Fruit fly (Drosophila melanogaster): ENCODE data around the gene CG14418.

CG14418 gene

DNA sequence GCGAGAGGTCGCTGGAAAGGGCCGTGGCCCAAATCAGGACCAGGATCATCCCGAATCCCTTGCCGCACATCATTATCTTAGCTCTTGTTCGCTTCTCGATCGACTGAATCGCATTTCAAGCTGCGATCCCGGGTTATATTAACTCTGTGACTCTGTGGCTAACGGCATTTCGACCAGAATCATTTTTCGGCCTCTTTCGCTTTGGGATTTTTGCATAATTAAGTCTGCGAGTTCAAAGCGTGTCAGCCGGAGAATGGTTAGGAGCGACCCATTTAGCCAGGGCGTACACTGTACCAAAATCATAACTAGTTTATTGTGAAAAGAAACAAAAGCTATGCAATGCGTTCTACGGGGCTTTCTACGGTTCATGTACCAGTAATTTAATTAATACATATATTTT is at the start of gene CG14418:
CG14418 (minus strand) TSS at position 101 of the 400 bp plus-strand sequence.
- no peak for TF ChIP-seq psq (optimal IDR thresholded peaks at IDR 0.05)
- no peak for TF ChIP-seq insv (optimal IDR thresholded peaks at IDR 0.05)
- no peak for TF ChIP-seq ttk (optimal IDR thresholded peaks at IDR 0.05)
- no peak for TF ChIP-seq Myc (optimal IDR thresholded peaks at IDR 0.05)
- TF ChIP-seq h (optimal IDR thresholded peaks at IDR 0.05): no peak
- TF ChIP-seq Sin3A (optimal IDR thresholded peaks at IDR 0.05): no peak

DNA sequence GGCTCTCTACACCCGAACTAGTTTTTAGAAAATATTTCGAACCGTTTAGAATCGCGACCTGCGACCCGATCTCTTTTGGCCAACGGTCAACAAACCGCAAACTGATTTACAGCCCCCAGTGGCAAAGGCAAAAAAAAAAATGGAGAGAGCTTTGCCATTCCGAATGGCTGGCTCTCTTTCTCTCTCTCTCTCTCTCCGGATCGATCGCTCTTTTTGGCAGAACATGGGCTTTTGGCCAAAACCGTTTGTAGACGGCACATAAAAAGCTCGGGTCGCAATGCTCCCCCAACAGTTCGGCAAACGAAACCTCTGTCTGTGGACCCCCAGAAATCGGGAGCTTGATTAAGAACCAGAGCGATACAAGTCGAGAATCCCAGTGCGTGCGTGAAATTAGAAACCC is 46.0 kb upstream of the CG14418 start, which contains the start of gene CG32793:
CG32793 (plus strand) TSS at position 301 of the 400 bp plus-strand sequence.
- TF ChIP-seq Sin3A (optimal IDR thresholded peaks at IDR 0.05): no peak
- TF ChIP-seq h (optimal IDR thresholded peaks at IDR 0.05): no peak
- no peak for TF ChIP-seq insv (optimal IDR thresholded peaks at IDR 0.05)
- TF ChIP-seq psq (optimal IDR thresholded peaks at IDR 0.05): no peak
- no peak for TF ChIP-seq ttk (optimal IDR thresholded peaks at IDR 0.05)
- no peak for TF ChIP-seq Myc (optimal IDR thresholded peaks at IDR 0.05)

DNA sequence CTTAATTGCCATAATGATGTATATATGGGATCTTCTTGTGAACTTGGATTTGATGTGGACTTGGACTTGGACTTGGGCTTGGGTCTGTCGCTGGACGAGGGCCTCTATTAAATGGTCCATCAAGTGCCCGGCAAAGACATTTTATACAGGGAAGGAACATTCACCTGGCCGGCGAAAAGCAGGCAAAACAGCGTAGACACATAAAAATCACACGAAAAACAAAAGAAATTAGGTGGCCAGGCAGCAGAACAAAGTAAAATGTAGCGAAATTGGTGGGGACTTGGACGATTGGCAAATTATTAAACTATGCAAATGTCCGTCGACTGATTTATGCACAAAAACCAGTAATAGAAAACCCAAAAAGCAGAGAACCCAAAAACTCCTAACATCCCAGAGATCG is 43.7 kb upstream of the CG14418 start, which contains the start of gene CG14424:
CG14424 (minus strand) TSS at position 101 of the 400 bp plus-strand sequence.
- TF ChIP-seq insv (optimal IDR thresholded peaks at IDR 0.05) (no peak), Sin3A (optimal IDR thresholded peaks at IDR 0.05) (no peak), ttk (optimal IDR thresholded peaks at IDR 0.05) (no peak), h (optimal IDR thresholded peaks at IDR 0.05) (no peak)

DNA sequence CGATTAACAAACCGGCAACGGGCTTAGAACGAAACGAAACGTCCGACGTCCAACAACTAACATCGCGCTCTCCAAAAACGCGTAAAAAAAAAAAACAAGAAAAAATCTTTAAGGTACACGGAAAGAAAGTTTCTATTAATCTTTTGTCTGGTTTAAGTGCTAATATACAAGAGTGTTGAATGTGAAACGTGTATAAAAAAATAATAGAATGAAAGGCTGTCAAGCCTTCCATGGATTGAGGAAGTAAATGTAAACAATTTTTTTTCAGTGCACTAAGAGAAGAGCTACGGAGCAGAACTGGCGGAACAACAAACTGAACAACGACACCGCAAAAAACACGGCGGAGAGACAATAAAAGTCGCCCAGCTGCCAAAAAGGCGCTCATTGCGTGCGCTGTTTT is 36.3 kb upstream of the CG14418 start, which contains the start of gene CG3588:
CG3588 (plus strand) TSS at position 29 of the 400 bp plus-strand sequence.
- TF ChIP-seq Myc (optimal IDR thresholded peaks at IDR 0.05) (no peak), h (optimal IDR thresholded peaks at IDR 0.05) (no peak), psq (optimal IDR thresholded peaks at IDR 0.05) (no peak), insv (optimal IDR thresholded peaks at IDR 0.05) (no peak), Sin3A (optimal IDR thresholded peaks at IDR 0.05) (no peak), ttk (optimal IDR thresholded peaks at IDR 0.05) (no peak)

DNA sequence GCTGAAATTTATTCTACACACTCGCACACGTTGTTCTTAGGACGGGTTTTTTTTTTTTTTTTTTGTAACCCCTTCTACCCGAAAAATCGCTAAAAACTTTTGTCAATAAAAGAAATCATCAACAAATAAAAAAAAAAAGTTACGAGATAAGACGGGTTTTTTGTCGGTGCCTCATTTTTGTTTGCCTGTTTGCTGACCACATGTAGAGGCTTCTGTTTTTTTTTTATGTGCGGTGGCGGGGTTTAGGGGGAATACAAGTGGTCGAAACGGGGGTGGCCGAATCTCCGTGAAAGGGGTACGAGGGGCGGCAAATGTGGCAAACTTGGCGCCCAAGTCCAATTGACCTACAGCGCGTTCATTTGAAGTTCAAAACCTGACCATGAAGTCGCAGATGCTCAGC is 35.1 kb upstream of the CG14418 start:
- TF ChIP-seq psq (optimal IDR thresholded peaks at IDR 0.05) (no peak), Sin3A (optimal IDR thresholded peaks at IDR 0.05) (no peak), insv (optimal IDR thresholded peaks at IDR 0.05) (no peak), ttk (optimal IDR thresholded peaks at IDR 0.05) (no peak), h (optimal IDR thresholded peaks at IDR 0.05) (no peak), Myc (optimal IDR thresholded peaks at IDR 0.05) (no peak)

DNA sequence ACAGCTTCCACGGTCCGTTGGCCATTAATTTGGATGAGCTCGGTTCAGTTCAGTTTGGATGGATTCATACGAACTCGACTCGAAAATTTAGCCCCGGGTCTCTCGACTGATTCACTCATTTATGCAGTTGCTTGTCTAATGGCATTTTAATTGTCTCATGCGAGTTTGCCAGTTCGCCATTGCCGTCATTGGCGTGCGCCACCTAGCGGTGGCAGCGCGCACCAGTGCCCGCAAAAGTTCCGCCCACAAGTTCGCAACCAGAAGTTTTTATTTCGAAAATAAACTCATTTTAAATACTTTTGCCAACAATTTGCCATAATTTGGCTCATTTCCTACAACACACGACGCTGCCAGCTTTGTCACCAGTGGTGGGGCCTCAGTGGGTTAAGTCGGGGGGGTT is 31.6 kb upstream of the CG14418 start:
- TF ChIP-seq Sin3A (optimal IDR thresholded peaks at IDR 0.05) (no peak), h (optimal IDR thresholded peaks at IDR 0.05) (no peak), insv (optimal IDR thresholded peaks at IDR 0.05) (no peak), psq (optimal IDR thresholded peaks at IDR 0.05) (no peak), Myc (optimal IDR thresholded peaks at IDR 0.05) (no peak)

DNA sequence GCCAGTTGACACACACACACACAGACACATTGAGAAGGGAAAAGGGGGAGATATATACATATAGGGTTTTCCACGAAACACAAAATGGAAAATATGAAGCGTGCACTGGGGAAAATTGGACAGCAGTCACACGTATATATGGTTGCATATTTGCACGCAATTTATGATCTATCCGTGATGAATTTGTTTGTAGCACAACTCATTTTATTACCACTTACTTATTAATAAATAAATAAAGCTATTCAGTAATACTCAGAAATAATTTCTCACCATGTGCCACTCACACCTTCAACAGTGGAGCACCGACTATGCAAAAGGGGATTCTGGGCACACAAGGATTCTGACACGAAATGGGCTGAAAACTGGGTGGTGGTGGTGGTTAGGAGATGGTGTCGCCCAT is 30.6 kb upstream of the CG14418 start:
- TF ChIP-seq h (optimal IDR thresholded peaks at IDR 0.05) (no peak), Sin3A (optimal IDR thresholded peaks at IDR 0.05) (no peak), psq (optimal IDR thresholded peaks at IDR 0.05) (no peak), insv (optimal IDR thresholded peaks at IDR 0.05) (no peak), ttk (optimal IDR thresholded peaks at IDR 0.05) (no peak), Myc (optimal IDR thresholded peaks at IDR 0.05) (no peak)

DNA sequence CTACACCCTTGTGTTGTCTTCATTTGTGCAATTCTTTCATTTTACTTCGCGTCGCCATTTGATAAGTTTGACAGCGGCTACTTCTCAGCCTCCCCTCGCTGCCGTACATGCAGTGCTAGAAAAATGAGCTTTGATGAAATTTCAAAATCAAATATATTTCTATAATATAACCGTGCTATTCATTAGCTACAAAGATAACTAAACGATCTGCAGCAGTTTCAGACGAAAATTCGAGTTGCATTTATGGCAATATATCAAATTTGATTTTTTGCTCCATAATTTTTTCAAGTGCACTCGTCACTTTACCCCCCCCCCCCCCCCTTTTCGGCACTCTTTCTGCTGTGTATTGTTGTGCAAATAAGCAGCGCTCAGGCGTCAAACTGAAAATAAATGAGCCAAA is 29.1 kb upstream of the CG14418 start:
- TF ChIP-seq Myc (optimal IDR thresholded peaks at IDR 0.05) (no peak), psq (optimal IDR thresholded peaks at IDR 0.05) (no peak), ttk (optimal IDR thresholded peaks at IDR 0.05) (no peak), insv (optimal IDR thresholded peaks at IDR 0.05) (no peak), h (optimal IDR thresholded peaks at IDR 0.05) (no peak), Sin3A (optimal IDR thresholded peaks at IDR 0.05) (no peak)

DNA sequence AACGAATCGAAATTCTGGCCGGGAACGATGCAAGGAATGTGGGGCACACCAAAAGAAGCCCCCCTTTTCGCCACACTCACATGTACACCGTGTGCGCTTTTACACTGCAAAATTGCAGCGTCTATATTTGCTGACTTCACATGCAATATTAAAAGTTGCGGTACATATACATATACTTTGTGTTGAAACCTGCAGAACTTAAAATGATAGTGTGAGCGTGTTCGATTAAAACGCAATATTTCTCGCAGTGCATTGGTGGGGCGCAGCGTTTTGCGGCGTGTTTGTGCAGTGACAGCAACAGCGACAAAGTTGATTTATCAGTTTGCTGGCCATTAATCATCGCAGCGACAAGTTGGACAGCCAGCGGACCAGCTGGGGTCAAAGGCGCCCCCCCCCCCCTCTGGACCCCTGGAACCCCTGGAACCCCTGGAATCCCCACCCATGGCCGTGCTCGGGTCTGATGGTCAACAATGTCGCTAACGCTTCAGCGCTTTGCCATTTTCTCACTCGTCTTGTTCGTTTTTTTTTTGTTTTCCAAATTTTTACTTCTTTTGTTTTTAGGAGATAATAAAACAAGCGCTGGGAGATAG is 23.7 kb upstream of the CG14418 start:
- no peak for TF ChIP-seq ttk (optimal IDR thresholded peaks at IDR 0.05)
- TF ChIP-seq insv (optimal IDR thresholded peaks at IDR 0.05): no peak
- TF ChIP-seq h (optimal IDR thresholded peaks at IDR 0.05): no peak
- TF ChIP-seq Sin3A (optimal IDR thresholded peaks at IDR 0.05): no peak
- TF ChIP-seq Myc (optimal IDR thresholded peaks at IDR 0.05): no peak
- no peak for TF ChIP-seq psq (optimal IDR thresholded peaks at IDR 0.05)

DNA sequence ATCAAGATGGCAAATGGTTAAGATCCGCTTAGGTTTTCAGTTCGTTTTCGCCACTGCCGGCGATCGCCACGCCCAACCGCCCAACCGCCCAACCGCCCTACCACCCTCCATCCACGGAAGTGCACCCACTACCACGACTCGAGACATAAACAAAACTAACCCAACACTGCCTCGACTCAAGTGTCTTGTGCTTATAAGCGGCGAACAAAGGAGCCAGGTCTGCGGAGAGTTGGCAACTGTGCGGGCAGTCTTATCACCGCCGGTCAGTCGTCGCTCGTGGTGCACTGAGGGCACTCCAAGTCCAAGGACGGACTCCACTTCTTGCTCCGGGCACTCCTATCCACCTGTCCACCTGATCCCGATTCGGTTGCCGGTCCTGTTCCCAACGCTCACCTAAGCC is 7.0 kb upstream of the CG14418 start, which contains the start of gene CG3526:
CG3526 (plus strand) TSS at position 301 of the 400 bp plus-strand sequence.
- TF ChIP-seq Myc (optimal IDR thresholded peaks at IDR 0.05): no peak
- TF ChIP-seq insv (optimal IDR thresholded peaks at IDR 0.05): no peak
- no peak for TF ChIP-seq h (optimal IDR thresholded peaks at IDR 0.05)
- no peak for TF ChIP-seq ttk (optimal IDR thresholded peaks at IDR 0.05)
- TF ChIP-seq psq (optimal IDR thresholded peaks at IDR 0.05): no peak
- no peak for TF ChIP-seq Sin3A (optimal IDR thresholded peaks at IDR 0.05)

DNA sequence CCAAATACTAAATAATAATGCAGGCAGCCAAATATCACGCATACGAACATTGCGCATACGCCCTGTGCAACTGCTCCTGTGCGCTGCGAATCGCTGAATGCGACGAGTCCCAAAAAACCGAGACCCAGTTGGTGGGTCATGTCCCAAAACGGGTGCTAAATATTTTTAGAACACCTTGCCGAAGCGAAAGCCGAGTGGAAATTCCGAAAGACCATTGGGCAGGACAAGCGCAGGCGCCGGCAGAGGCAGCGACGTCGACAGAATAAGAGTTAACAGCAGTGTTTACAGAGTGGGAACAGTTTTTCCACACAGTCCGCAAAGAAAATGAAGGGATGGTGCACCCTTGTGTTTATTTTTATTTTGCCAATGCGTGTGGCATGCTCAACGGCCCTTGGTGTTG is 4.8 kb upstream of the CG14418 start:
- TF ChIP-seq Sin3A (optimal IDR thresholded peaks at IDR 0.05) (no peak), psq (optimal IDR thresholded peaks at IDR 0.05) (no peak)

DNA sequence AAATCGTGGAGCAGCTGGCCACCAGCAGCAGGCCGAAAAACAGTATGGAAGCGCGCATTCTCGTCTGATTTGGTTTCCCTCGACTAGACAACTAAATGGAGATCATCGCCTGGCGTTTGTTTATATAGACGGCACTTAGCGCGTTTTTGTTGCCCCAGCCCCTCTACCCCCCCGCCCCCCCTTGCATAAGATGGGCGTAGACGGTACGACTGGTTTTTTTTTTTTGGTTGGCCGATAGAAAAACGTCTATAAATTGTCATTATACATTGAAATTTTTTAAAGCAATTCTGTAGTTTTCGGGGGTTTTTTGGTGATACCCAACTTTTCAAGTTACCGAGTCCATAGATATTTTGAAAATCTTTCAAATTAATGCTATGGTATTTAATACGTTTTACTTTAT is 2.4 kb upstream of the CG14418 start, which contains the start of gene CG14419:
CG14419 (minus strand) TSS at position 101 of the 400 bp plus-strand sequence.
- TF ChIP-seq Sin3A (optimal IDR thresholded peaks at IDR 0.05) (no peak), h (optimal IDR thresholded peaks at IDR 0.05) (no peak), insv (optimal IDR thresholded peaks at IDR 0.05) (no peak), ttk (optimal IDR thresholded peaks at IDR 0.05) (no peak), Myc (optimal IDR thresholded peaks at IDR 0.05) (no peak), psq (optimal IDR thresholded peaks at IDR 0.05) (no peak)

DNA sequence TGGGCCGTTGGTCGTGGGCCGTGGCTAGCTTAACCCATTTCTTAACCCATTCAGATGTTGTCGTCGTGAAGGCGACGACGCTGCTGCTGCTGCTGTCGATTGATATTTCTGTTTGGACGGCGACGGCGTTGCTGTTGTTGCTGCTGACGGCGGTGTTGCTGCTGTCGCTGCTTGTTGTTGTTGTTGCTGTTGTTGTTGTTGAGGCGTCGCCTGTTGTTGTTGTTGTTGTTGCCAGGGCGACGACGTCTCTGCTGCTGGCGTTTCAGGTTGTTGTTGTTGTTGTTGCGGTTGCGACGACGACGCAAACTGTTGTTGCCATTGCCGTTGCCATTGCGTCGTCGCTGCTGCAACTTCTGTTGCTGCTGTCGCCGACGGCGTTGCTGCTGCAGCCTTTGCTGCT is 945 bp downstream of the CG14418 start:
- TF ChIP-seq ttk (optimal IDR thresholded peaks at IDR 0.05) (no peak), insv (optimal IDR thresholded peaks at IDR 0.05) (no peak), psq (optimal IDR thresholded peaks at IDR 0.05) (no peak), h (optimal IDR thresholded peaks at IDR 0.05) (no peak), Sin3A (optimal IDR thresholded peaks at IDR 0.05) (no peak), Myc (optimal IDR thresholded peaks at IDR 0.05) (no peak)
